Worm (Caenorhabditis elegans): ENCODE measurements around the gene itr-1.

Gene itr-1

ce11 chrIV:7734619-7735018 lies 59.6 kb downstream of the itr-1 start, which contains the start of gene clx-1:
Gene clx-1 (plus strand): TSS chrIV:7734648.
- TF ChIP-seq lin-32 (GFP tag; optimal IDR thresholded peaks at IDR 0.05) (no peak), nhr-237 (tag; optimal IDR thresholded peaks at IDR 0.05) (no peak), unc-39 (tag; optimal IDR thresholded peaks at IDR 0.05) (no peak), snpc-4 (tag; optimal IDR thresholded peaks at IDR 0.05) (no peak), ham-2 (GFP tag; optimal IDR thresholded peaks at IDR 0.05) (no peak), blmp-1 (tag; optimal IDR thresholded peaks at IDR 0.05) (no peak), drap-1 (GFP tag; optimal IDR thresholded peaks at IDR 0.05) (no peak), ces-1 (GFP tag; optimal IDR thresholded peaks at IDR 0.05) (no peak), nhr-76 (tag; optimal IDR thresholded peaks at IDR 0.05) (no peak), pha-4 (tag; optimal IDR thresholded peaks at IDR 0.05) (no peak), ceh-43 (GFP tag; optimal IDR thresholded peaks at IDR 0.05) (no peak), zip-8 (tag; optimal IDR thresholded peaks at IDR 0.05) (no peak), tbx-8 (GFP tag; optimal IDR thresholded peaks at IDR 0.05) (no peak), nhr-28 (tag; optimal IDR thresholded peaks at IDR 0.05) (no peak), mab-5 (tag; optimal IDR thresholded peaks at IDR 0.05) (no peak), unc-62 (GFP tag; optimal IDR thresholded peaks at IDR 0.05) (no peak), ceh-39 (tag; optimal IDR thresholded peaks at IDR 0.05) (no peak), elt-1 (tag; optimal IDR thresholded peaks at IDR 0.05; ENCODE audit: borderline replicate concordance, insufficient read depth) (no peak)

- TF ChIP-seq mab-5 (tag; optimal IDR thresholded peaks at IDR 0.05) (no peak), ces-1 (GFP tag; optimal IDR thresholded peaks at IDR 0.05) (peak; percentile 50), blmp-1 (tag; optimal IDR thresholded peaks at IDR 0.05) (no peak)
Observed at ce11 chrIV:7736616-7737015, 61.6 kb downstream of the itr-1 start.

DNA sequence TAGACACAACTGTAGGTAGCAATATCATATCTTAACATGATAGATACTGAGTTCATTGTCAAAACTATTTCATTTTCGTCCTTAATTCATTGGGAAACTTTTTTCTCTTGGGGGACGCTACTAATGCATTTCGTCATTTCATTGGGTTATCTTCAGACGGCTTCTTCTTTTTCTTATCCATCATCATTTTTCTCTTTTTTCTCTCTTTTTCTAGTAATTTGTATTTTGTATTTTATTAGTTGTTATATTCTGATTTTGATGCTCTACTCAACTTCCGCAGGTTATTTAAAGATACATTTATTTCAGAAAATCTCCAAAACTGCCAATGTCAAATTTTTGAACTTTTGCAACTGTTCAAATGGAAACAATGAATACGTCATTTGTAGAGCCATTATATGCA lies 68.6 kb downstream of the itr-1 start, which contains the start of gene npr-35:
TSS of gene npr-35 (plus strand) at position 301 of the 400 bp plus-strand sequence.
- TF ChIP-seq ces-1 (GFP tag; optimal IDR thresholded peaks at IDR 0.05) (no peak), pha-4 (tag; optimal IDR thresholded peaks at IDR 0.05) (no peak), cnd-1 (tag; optimal IDR thresholded peaks at IDR 0.05) (no peak), elt-1 (tag; optimal IDR thresholded peaks at IDR 0.05; ENCODE audit: borderline replicate concordance, insufficient read depth) (no peak), lin-13 (tag; optimal IDR thresholded peaks at IDR 0.05) (no peak), nhr-237 (tag; optimal IDR thresholded peaks at IDR 0.05) (no peak), blmp-1 (tag; optimal IDR thresholded peaks at IDR 0.05) (no peak), drap-1 (GFP tag; optimal IDR thresholded peaks at IDR 0.05) (no peak), nhr-12 (tag; optimal IDR thresholded peaks at IDR 0.05) (no peak), mab-5 (tag; optimal IDR thresholded peaks at IDR 0.05) (no peak), flh-1 (GFP tag; optimal IDR thresholded peaks at IDR 0.05) (no peak), ceh-83 (GFP tag; optimal IDR thresholded peaks at IDR 0.05) (no peak), lsy-2 (tag; optimal IDR thresholded peaks at IDR 0.05) (no peak), elt-3 (tag; optimal IDR thresholded peaks at IDR 0.05) (no peak)

Measured in whole organism, mixed stage, embryonic.